Worm (Caenorhabditis elegans) whole organism, late embryonic: ENCODE results near the gene col-114.
A peak's percentile ranks its signal among the peaks of the same experiment; 100 is the strongest.

Experiments
- C08G9.2 ChIP-seq: sonication (generic microtip); optimal IDR thresholded peaks from 2 replicates; lab custom pipeline; 2016; ENCODE audit warnings: mild to moderate bottlenecking, missing genetic modification characterization, moderate library complexity, missing compliant biosample characterization
- F13H6.1 ChIP-seq: sonication (generic microtip); optimal IDR thresholded peaks from 2 replicates; lab custom pipeline; 2016; ENCODE audit warnings: missing genetic modification characterization, missing compliant biosample characterization
- K02D7.2 ChIP-seq: sonication (generic microtip); optimal IDR thresholded peaks from 2 replicates; lab custom pipeline; 2017; ENCODE audit warnings: mild to moderate bottlenecking, missing genetic modification characterization, missing compliant biosample characterization
- K09A11.1 ChIP-seq: sonication (generic microtip); optimal IDR thresholded peaks from 2 replicates; lab custom pipeline; 2017; ENCODE audit warnings: antibody characterized with exemption, mild to moderate bottlenecking, missing genetic modification characterization, missing compliant biosample characterization; ENCODE audit not compliant: insufficient read depth
- ahr-1 ChIP-seq: sonication (generic microtip); optimal IDR thresholded peaks from 2 replicates; lab custom pipeline; 2016; ENCODE audit warnings: missing genetic modification characterization, missing compliant biosample characterization
- ama-1 ChIP-seq: fragments of 150-350 bp; optimal IDR thresholded peaks from 2 replicates; lab custom pipeline; 2014
- ceh-14 ChIP-seq: sonication (generic microtip); optimal IDR thresholded peaks from 2 replicates; lab custom pipeline; 2016; ENCODE audit warnings: missing genotype, missing genetic modification characterization, missing compliant biosample characterization
- ceh-18 ChIP-seq: sonication (generic microtip); optimal IDR thresholded peaks from 2 replicates; lab custom pipeline; 2016; ENCODE audit warnings: missing genetic modification characterization, missing compliant biosample characterization
- ceh-19 ChIP-seq: fragments of 200-800 bp; sonication (Bioruptor generic); optimal IDR thresholded peaks from 2 replicates; lab custom pipeline; 2018; ENCODE audit warnings: mild to moderate bottlenecking, missing genetic modification characterization, missing compliant biosample characterization
- ceh-2 ChIP-seq: sonication (generic microtip); optimal IDR thresholded peaks from 2 replicates; lab custom pipeline; 2016; ENCODE audit warnings: missing genotype, missing genetic modification characterization, missing compliant biosample characterization
- ceh-30 ChIP-seq: fragments of 150-350 bp; optimal IDR thresholded peaks from 2 replicates; lab custom pipeline; 2014; ENCODE audit warnings: missing biosample characterization, missing genetic modification characterization
- ceh-31 ChIP-seq: sonication (generic microtip); optimal IDR thresholded peaks from 2 replicates; lab custom pipeline; 2016; ENCODE audit warnings: missing genetic modification characterization, missing compliant biosample characterization
- ceh-34 ChIP-seq: sonication (generic microtip); optimal IDR thresholded peaks from 2 replicates; lab custom pipeline; 2016; ENCODE audit warnings: mild to moderate bottlenecking, missing genetic modification characterization, missing compliant biosample characterization
- ceh-45 ChIP-seq: fragments of 200-800 bp; sonication (Bioruptor generic); IDR thresholded peaks from 2 replicates; pipeline ENCODE4 v1.3.6; 2022; ENCODE audit warnings: missing genetic modification reagents, missing genetic modification characterization, missing compliant biosample characterization
- ceh-6 ChIP-seq: fragments of 200-800 bp; sonication (Bioruptor generic); optimal IDR thresholded peaks from 2 replicates; lab custom pipeline; 2018; ENCODE audit warnings: mild to moderate bottlenecking, missing genetic modification characterization, missing compliant biosample characterization
- ceh-9 ChIP-seq: sonication (generic microtip); optimal IDR thresholded peaks from 2 replicates; lab custom pipeline; 2016; ENCODE audit warnings: mild to moderate bottlenecking, missing genetic modification characterization, inconsistent platforms, missing compliant biosample characterization
- dmd-4 ChIP-seq: sonication (generic microtip); optimal IDR thresholded peaks from 2 replicates; lab custom pipeline; 2016; ENCODE audit warnings: borderline replicate concordance, missing genetic modification characterization, missing compliant biosample characterization
- dve-1 ChIP-seq: sonication (generic microtip); optimal IDR thresholded peaks from 2 replicates; lab custom pipeline; 2017; ENCODE audit warnings: antibody characterized with exemption, mild to moderate bottlenecking, missing genetic modification characterization, missing compliant biosample characterization
- elt-2 ChIP-seq: sonication (generic microtip); optimal IDR thresholded peaks from 2 replicates; lab custom pipeline; 2016; ENCODE audit warnings: missing genetic modification reagents, missing genetic modification characterization, missing compliant biosample characterization
- elt-4 ChIP-seq: sonication (generic microtip); optimal IDR thresholded peaks from 2 replicates; lab custom pipeline; 2016; ENCODE audit warnings: missing genetic modification characterization, missing compliant biosample characterization
- ets-4 ChIP-seq: sonication (generic microtip); optimal IDR thresholded peaks from 2 replicates; lab custom pipeline; 2016; ENCODE audit warnings: missing genetic modification characterization, missing compliant biosample characterization
- eyg-1 ChIP-seq: sonication (generic microtip); optimal IDR thresholded peaks from 2 replicates; lab custom pipeline; 2016; ENCODE audit warnings: missing genotype, missing genetic modification characterization, missing compliant biosample characterization
- fkh-6 ChIP-seq: sonication (generic microtip); optimal IDR thresholded peaks from 2 replicates; lab custom pipeline; 2016; ENCODE audit warnings: missing genetic modification characterization, missing compliant biosample characterization
- hlh-30 ChIP-seq: sonication (generic microtip); optimal IDR thresholded peaks from 2 replicates; lab custom pipeline; 2017; ENCODE audit warnings: antibody characterized with exemption, missing genetic modification characterization, missing compliant biosample characterization; ENCODE audit not compliant: insufficient read depth
- hlh-6 ChIP-seq: sonication (generic microtip); optimal IDR thresholded peaks from 2 replicates; lab custom pipeline; 2016; ENCODE audit warnings: missing genotype, missing genetic modification characterization, missing compliant biosample characterization
- lin-11 ChIP-seq: fragments of 200-800 bp; sonication (Bioruptor generic); optimal IDR thresholded peaks from 2 replicates; lab custom pipeline; 2018; ENCODE audit warnings: mild to moderate bottlenecking, missing genetic modification characterization, missing compliant biosample characterization
- nfya-1 ChIP-seq: sonication (generic microtip); optimal IDR thresholded peaks from 2 replicates; lab custom pipeline; 2017; ENCODE audit warnings: missing genetic modification characterization, mild to moderate bottlenecking, missing compliant biosample characterization, antibody characterized with exemption, moderate library complexity
- nhr-232 ChIP-seq: sonication (generic microtip); optimal IDR thresholded peaks from 2 replicates; lab custom pipeline; 2016; ENCODE audit warnings: missing genetic modification characterization, missing compliant biosample characterization
- npax-4 ChIP-seq: sonication (generic microtip); optimal IDR thresholded peaks from 2 replicates; lab custom pipeline; 2016; ENCODE audit warnings: missing genetic modification characterization, missing compliant biosample characterization
- pat-9 ChIP-seq: fragments of 200-800 bp; sonication (Bioruptor generic); optimal IDR thresholded peaks from 2 replicates; lab custom pipeline; 2018; ENCODE audit warnings: mild to moderate bottlenecking, missing genetic modification characterization, moderate library complexity, missing compliant biosample characterization
- pax-1 ChIP-seq: fragments of 150-350 bp; optimal IDR thresholded peaks from 2 replicates; lab custom pipeline; 2014; ENCODE audit warnings: missing biosample characterization, missing genetic modification characterization
- pha-2 ChIP-seq: sonication (generic microtip); optimal IDR thresholded peaks from 2 replicates; lab custom pipeline; 2017; ENCODE audit warnings: mild to moderate bottlenecking, missing genetic modification characterization, missing compliant biosample characterization
- pha-4 ChIP-seq: fragments of 150-350 bp; optimal IDR thresholded peaks from 2 replicates; lab custom pipeline; 2018; ENCODE audit warnings: missing biosample characterization, missing genetic modification reagents, missing genetic modification characterization
- pqm-1 ChIP-seq: sonication (generic microtip); optimal IDR thresholded peaks from 2 replicates; lab custom pipeline; 2016; ENCODE audit warnings: missing genetic modification characterization, missing compliant biosample characterization
- pros-1 ChIP-seq: fragments of 150-350 bp; optimal IDR thresholded peaks from 2 replicates; lab custom pipeline; 2014; ENCODE audit warnings: missing biosample characterization, missing genetic modification reagents, missing genetic modification characterization
- ref-2 ChIP-seq: sonication (generic microtip); optimal IDR thresholded peaks from 2 replicates; lab custom pipeline; 2016; ENCODE audit warnings: missing genetic modification characterization, missing compliant biosample characterization
- rnt-1 ChIP-seq: sonication (generic microtip); optimal IDR thresholded peaks from 2 replicates; lab custom pipeline; 2016; ENCODE audit warnings: missing genetic modification characterization, missing compliant biosample characterization
- sdc-2 ChIP-seq: sonication (generic microtip); optimal IDR thresholded peaks from 2 replicates; lab custom pipeline; 2016; ENCODE audit warnings: missing genotype, missing genetic modification characterization, missing compliant biosample characterization
- syd-9 ChIP-seq: sonication (generic microtip); optimal IDR thresholded peaks from 2 replicates; lab custom pipeline; 2016; ENCODE audit warnings: mild to moderate bottlenecking, missing genetic modification characterization, moderate library complexity, missing compliant biosample characterization
- tbx-2 ChIP-seq: sonication (generic microtip); optimal IDR thresholded peaks from 2 replicates; lab custom pipeline; 2016; ENCODE audit warnings: missing genetic modification characterization, missing compliant biosample characterization
- tbx-7 ChIP-seq: sonication (generic microtip); optimal IDR thresholded peaks from 2 replicates; lab custom pipeline; 2016; ENCODE audit warnings: missing genotype, missing genetic modification characterization, missing compliant biosample characterization
- unc-42 ChIP-seq: sonication (generic microtip); optimal IDR thresholded peaks from 2 replicates; lab custom pipeline; 2016; ENCODE audit warnings: missing genotype, missing genetic modification characterization, missing compliant biosample characterization
- unc-55 ChIP-seq: sonication (generic microtip); optimal IDR thresholded peaks from 2 replicates; lab custom pipeline; 2017; ENCODE audit warnings: missing biosample characterization, missing genetic modification reagents, missing genetic modification characterization
- unc-86 ChIP-seq: sonication (generic microtip); optimal IDR thresholded peaks from 2 replicates; lab custom pipeline; 2016; ENCODE audit warnings: missing genetic modification characterization, missing compliant biosample characterization
- ztf-16 ChIP-seq: sonication (generic microtip); optimal IDR thresholded peaks from 2 replicates; lab custom pipeline; 2017; ENCODE audit warnings: missing genetic modification characterization, missing compliant biosample characterization

The col-114 gene

ce11 chrIV:7240564-7240963, 5.9 kb downstream of the col-114 start:
- TF ChIP-seq ahr-1 (tag; lab: Kevin White, UChicago) (no peak), pha-4 (tag; lab: Kevin White, UChicago) (no peak), nfya-1 (tag; lab: Kevin White, UChicago) (no peak), ztf-16 (tag; lab: Kevin White, UChicago) (no peak), ceh-6 (GFP tag; lab: Kevin White, UChicago) (no peak), nhr-232 (tag; lab: Kevin White, UChicago) (no peak), ceh-9 (no peak), pax-1 (tag; lab: Kevin White, UChicago) (no peak), ama-1 (lab: Kevin White, UChicago) (no peak), ceh-30 (tag; lab: Kevin White, UChicago) (no peak), K02D7.2 (tag; lab: Kevin White, UChicago) (no peak), rnt-1 (tag; lab: Kevin White, UChicago) (no peak), pros-1 (tag; lab: Kevin White, UChicago) (no peak), ref-2 (tag; lab: Kevin White, UChicago) (no peak), ceh-34 (tag; lab: Kevin White, UChicago) (no peak)

- TF ChIP-seq ceh-9 = no peak
- TF ChIP-seq elt-4 = no peak
- no peak for TF ChIP-seq unc-86 (tag; lab: Kevin White, UChicago)
- TF ChIP-seq npax-4 (tag; lab: Kevin White, UChicago) = no peak
- TF ChIP-seq ztf-16 (tag; lab: Kevin White, UChicago) = no peak
- TF ChIP-seq ceh-45 (GFP tag; lab: Robert Waterston, UW) = no peak
- TF ChIP-seq, all 69 proteins: peak for 0
Measured at ce11 chrIV:7237668-7238214, 8.7 kb downstream of the col-114 start, which contains the start of gene elo-3. elo-3 (plus strand) TSS chrIV:7237718.

- TF ChIP-seq pros-1 (tag; lab: Kevin White, UChicago) (no peak), ceh-19 (no peak), dve-1 (tag; lab: Kevin White, UChicago) (no peak), pqm-1 (no peak), K09A11.1 (tag; lab: Kevin White, UChicago) (no peak), rnt-1 (tag; lab: Kevin White, UChicago) (no peak)
- TF ChIP-seq, all 69 proteins: peak for 0
Measured at ce11 chrIV:7236248-7236772, 10.1 kb downstream of the col-114 start.

ce11 chrIV:7235382-7235917, 11.0 kb downstream of the col-114 start:
- TF ChIP-seq pha-2 (tag; lab: Kevin White, UChicago) = no peak
- peak; percentile 75 for TF ChIP-seq ceh-18
- TF ChIP-seq unc-42 (tag; lab: Kevin White, UChicago) = peak; percentile 51
- peak; percentile 45 for TF ChIP-seq C08G9.2 (tag; lab: Kevin White, UChicago)
- TF ChIP-seq unc-55 = peak; percentile 52
- TF ChIP-seq sdc-2 (tag; lab: Kevin White, UChicago) = peak; percentile 47
- peak; percentile 43 for TF ChIP-seq ceh-19
- peak; percentile 24 for TF ChIP-seq eyg-1 (tag; lab: Kevin White, UChicago)
- no peak for TF ChIP-seq pat-9 (tag; lab: Kevin White, UChicago)
- TF ChIP-seq ceh-6 (GFP tag; lab: Kevin White, UChicago) = no peak
- peak; percentile 67 for TF ChIP-seq dmd-4 (tag; lab: Kevin White, UChicago)
- TF ChIP-seq F13H6.1 (tag; lab: Kevin White, UChicago) = peak; percentile 52
- TF ChIP-seq hlh-6 = peak; percentile 27
- peak; percentile 70 for TF ChIP-seq tbx-2 (tag; lab: Kevin White, UChicago)
- peak; percentile 9 for TF ChIP-seq ceh-2 (tag; lab: Kevin White, UChicago)
- TF ChIP-seq tbx-7 = peak; percentile 6
- TF ChIP-seq syd-9 (tag; lab: Kevin White, UChicago) = peak; percentile 39
- TF ChIP-seq ref-2 (tag; lab: Kevin White, UChicago) = peak; percentile 45
- TF ChIP-seq ceh-14 (tag; lab: Kevin White, UChicago) = peak; percentile 50
- TF ChIP-seq ets-4 (tag; lab: Kevin White, UChicago) = peak; percentile 12
- no peak for TF ChIP-seq ama-1 (lab: Kevin White, UChicago)
- TF ChIP-seq ceh-31 = peak; percentile 80
- peak; percentile 96 for TF ChIP-seq elt-2
- peak; percentile 28 for TF ChIP-seq ceh-30 (tag; lab: Kevin White, UChicago)
- TF ChIP-seq fkh-6 = peak; percentile 50
- TF ChIP-seq ceh-34 (tag; lab: Kevin White, UChicago) = peak; percentile 83
- no peak for TF ChIP-seq hlh-30 (tag; lab: Kevin White, UChicago)
- TF ChIP-seq lin-11 = no peak
- peak; percentile 80 for TF ChIP-seq nfya-1 (tag; lab: Kevin White, UChicago)
